Fruit fly (Drosophila melanogaster): ENCODE data around the gene CG4408.

CG4408 gene

DNA sequence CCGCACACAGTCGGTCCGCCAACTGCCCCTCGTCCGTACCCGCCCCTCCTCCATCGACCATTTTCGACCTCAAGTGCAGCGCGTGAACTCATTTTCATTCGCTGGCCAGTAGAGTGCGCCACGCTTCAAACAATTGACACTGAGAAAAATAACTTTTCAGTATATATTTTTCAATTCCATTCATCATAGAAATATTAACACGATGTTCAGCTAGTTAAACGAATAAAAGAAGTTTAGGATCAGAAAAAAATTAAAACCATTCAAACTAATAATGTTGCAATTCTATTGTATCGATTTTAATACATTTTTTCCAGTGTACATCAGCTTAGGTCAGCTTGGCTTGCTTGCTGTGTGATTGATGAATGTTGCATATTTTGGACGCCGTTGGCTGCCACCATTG lies 23.5 kb upstream of the CG4408 start (continued):
- TF ChIP-seq CG11093 (GFP tag; IDR thresholded peaks at IDR 0.05) = no peak
- no peak for TF ChIP-seq HmgD (GFP tag; optimal IDR thresholded peaks at IDR 0.05)
- TF ChIP-seq CG9817 (tag; optimal IDR thresholded peaks at IDR 0.05) = peak; percentile 4
- no peak for TF ChIP-seq pan (optimal IDR thresholded peaks at IDR 0.05)
- peak in 1 of 2 experiments; percentile 13 for TF ChIP-seq pan (GFP tag; optimal IDR thresholded peaks at IDR 0.05 in 1 of 2, IDR thresholded peaks at IDR 0.05 in 1 of 2)
- TF ChIP-seq esg (GFP tag; conservative IDR thresholded peaks at IDR 0.05) = peak; percentile 48; the same call in 1 of the 2 replicates
- TF ChIP-seq disco-r (GFP tag; optimal IDR thresholded peaks at IDR 0.05) = no peak
- TF ChIP-seq br (optimal IDR thresholded peaks at IDR 0.05) = no peak
- peak; percentile 30 for TF ChIP-seq CG3407 (GFP tag; optimal IDR thresholded peaks at IDR 0.05)
- TF ChIP-seq CG9437 (GFP tag; optimal IDR thresholded peaks at IDR 0.05) = peak; percentile 5
- peak; percentile 65 for TF ChIP-seq CG17328 (GFP tag; IDR thresholded peaks at IDR 0.05)
- TF ChIP-seq grau (tag; optimal IDR thresholded peaks at IDR 0.05) = peak; percentile 45
- peak; percentile 70 for TF ChIP-seq CG10979 (tag; optimal IDR thresholded peaks at IDR 0.05)
- TF ChIP-seq tin (GFP tag; optimal IDR thresholded peaks at IDR 0.05) = peak; percentile 38

DNA sequence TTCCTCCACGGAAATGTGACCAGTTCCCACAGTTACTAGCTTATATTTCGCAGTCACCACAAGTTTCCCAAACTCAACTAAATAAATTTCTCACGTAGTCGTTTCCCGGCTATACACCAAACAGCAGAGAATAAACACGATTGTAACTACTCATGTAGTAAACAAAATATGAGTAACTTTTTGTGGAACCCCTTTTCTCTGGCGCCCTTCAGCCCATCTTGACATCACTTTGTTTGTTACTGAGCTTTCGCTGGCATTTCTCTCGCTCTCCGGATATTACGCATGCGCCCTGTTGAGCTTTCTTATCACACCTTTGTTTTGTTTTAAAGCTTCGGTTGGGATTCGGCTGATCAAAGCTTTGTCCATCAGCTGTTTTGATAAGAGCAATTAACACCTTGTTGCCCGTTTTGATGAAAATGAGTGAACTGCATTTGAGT lies 22.7 kb upstream of the CG4408 start:
- peak; percentile 59 for TF ChIP-seq CG3995 (GFP tag; optimal IDR thresholded peaks at IDR 0.05)
- peak in 1 of 2 experiments; percentile 73 for TF ChIP-seq crp (GFP tag; optimal IDR thresholded peaks at IDR 0.05)
- TF ChIP-seq exex (tag; optimal IDR thresholded peaks at IDR 0.05) = peak; percentile 5
- TF ChIP-seq Deaf1 (tag; optimal IDR thresholded peaks at IDR 0.05) = peak; percentile 48
- TF ChIP-seq Dll (GFP tag; IDR thresholded peaks at IDR 0.05; ENCODE audit: partially characterized antibody) = no peak
- no peak for TF ChIP-seq sna (GFP tag; IDR thresholded peaks at IDR 0.05; ENCODE audit: partially characterized antibody)
- no peak for TF ChIP-seq CkIIα-i1 (GFP tag; IDR thresholded peaks at IDR 0.05)
- no peak for TF ChIP-seq unc-4 (GFP tag; IDR thresholded peaks at IDR 0.05; ENCODE audit: partially characterized antibody)
- peak; percentile 74 for TF ChIP-seq crol (GFP tag; IDR thresholded peaks at IDR 0.05)
- TF ChIP-seq gsb (GFP tag; IDR thresholded peaks at IDR 0.05) = no peak
- TF ChIP-seq CG10147 (GFP tag; optimal IDR thresholded peaks at IDR 0.05) = no peak
- no peak for TF ChIP-seq twi (tag; optimal IDR thresholded peaks at IDR 0.05)
- 0 out of 4 replicates have a peak, but pooled peaks have one; percentile 24 for TF ChIP-seq chinmo (GFP tag; IDR thresholded peaks at IDR 0.05; ENCODE audit: partially characterized antibody)
- peak; percentile 50 to 62 for TF ChIP-seq Trl (optimal IDR thresholded peaks at IDR 0.05)
- no peak for TF ChIP-seq Trl (GFP tag; optimal IDR thresholded peaks at IDR 0.05)
- TF ChIP-seq CG6689 (GFP tag; IDR thresholded peaks at IDR 0.05) = no peak
- no peak for TF ChIP-seq Ptx1 (GFP tag; IDR thresholded peaks at IDR 0.05)
- TF ChIP-seq maf-S (GFP tag; optimal IDR thresholded peaks at IDR 0.05) = no peak
- 0 out of 3 replicates have a peak, but pooled peaks have one; percentile 19 for TF ChIP-seq CG34224 (GFP tag; IDR thresholded peaks at IDR 0.05; ENCODE audit: partially characterized antibody)
- TF ChIP-seq CG10654 (GFP tag; optimal IDR thresholded peaks at IDR 0.05) = no peak
- no peak for TF ChIP-seq Lhr (GFP tag; optimal IDR thresholded peaks at IDR 0.05)
- no peak for TF ChIP-seq CG9215 (GFP tag; IDR thresholded peaks at IDR 0.05)
- TF ChIP-seq kah (GFP tag; optimal IDR thresholded peaks at IDR 0.05) = no peak
- peak in 1 of 2 experiments; percentile 29 for TF ChIP-seq eve (GFP tag; optimal IDR thresholded peaks at IDR 0.05)
- peak; percentile 40; the same call in 2 of the 3 replicates for TF ChIP-seq CG2199 (GFP tag; IDR thresholded peaks at IDR 0.05)
- peak; percentile 2 for TF ChIP-seq BtbVII (GFP tag; optimal IDR thresholded peaks at IDR 0.05)
- no peak for TF ChIP-seq yki (optimal IDR thresholded peaks at IDR 0.05)
- no peak for TF ChIP-seq Hand (GFP tag; optimal IDR thresholded peaks at IDR 0.05)
- peak in 1 of 2 experiments; percentile 30 for TF ChIP-seq Pdp1 (GFP tag; optimal IDR thresholded peaks at IDR 0.05)
- TF ChIP-seq CG17359 (tag; optimal IDR thresholded peaks at IDR 0.05) = no peak
- peak; percentile 59 for TF ChIP-seq ewg (GFP tag; optimal IDR thresholded peaks at IDR 0.05)
- no peak for TF ChIP-seq stc (GFP tag; IDR thresholded peaks at IDR 0.05)
- no peak for TF ChIP-seq CG16779 (GFP tag; IDR thresholded peaks at IDR 0.05)
- no peak for TF ChIP-seq CG33213 (GFP tag; optimal IDR thresholded peaks at IDR 0.05)
- TF ChIP-seq danr (GFP tag; IDR thresholded peaks at IDR 0.05) = no peak
- no peak for TF ChIP-seq Dfd (GFP tag; optimal IDR thresholded peaks at IDR 0.05)
- no peak for TF ChIP-seq ato (GFP tag; IDR thresholded peaks at IDR 0.05; ENCODE audit: partially characterized antibody)
- no peak for TF ChIP-seq CG10979 (tag; optimal IDR thresholded peaks at IDR 0.05)

Data from whole organism, embryonic.